Worm (Caenorhabditis elegans) whole organism, midembryonic: ENCODE data around the gene F31E3.2.

ENCODE experiments used
- T22C8.4 ChIP-seq: fragments of 200-800 bp; sonication (Bioruptor generic); IDR thresholded peaks from 2 replicates; pipeline ENCODE4 v1.3.6; 2022; ENCODE audit warnings: missing genetic modification characterization, missing compliant biosample characterization
- cog-1 ChIP-seq: sonication (generic microtip); optimal IDR thresholded peaks from 2 replicates; lab custom pipeline; 2016; ENCODE audit warnings: missing genetic modification characterization, missing compliant biosample characterization
- flt-1 ChIP-seq: fragments of 200-800 bp; sonication (Bioruptor generic); IDR thresholded peaks from 2 replicates; pipeline ENCODE4 v1.3.6; 2022; ENCODE audit warnings: missing genetic modification characterization, missing compliant biosample characterization
- klf-2 ChIP-seq: fragments of 200-800 bp; sonication (Bioruptor generic); conservative IDR thresholded peaks from 2 replicates; pipeline ENCODE4 v1.3.6; 2022; ENCODE audit warnings: missing genetic modification reagents, missing genetic modification characterization, missing compliant biosample characterization
- med-1 ChIP-seq: sonication (generic microtip); optimal IDR thresholded peaks from 2 replicates; lab custom pipeline; 2017; ENCODE audit warnings: missing genetic modification characterization, mild to moderate bottlenecking, missing compliant biosample characterization, antibody characterized with exemption, missing genetic modification reagents; ENCODE audit not compliant: insufficient read depth
- tab-1 ChIP-seq: fragments of 200-800 bp; sonication (Bioruptor generic); IDR thresholded peaks from 2 replicates; pipeline ENCODE4 v1.3.6; 2022; ENCODE audit warnings: missing genetic modification characterization, missing compliant biosample characterization
- ztf-23 ChIP-seq: fragments of 200-800 bp; sonication (Bioruptor generic); IDR thresholded peaks from 2 replicates; pipeline ENCODE4 v1.3.6; 2022; ENCODE audit warnings: missing genetic modification reagents, missing genetic modification characterization, missing compliant biosample characterization
- ztf-29 ChIP-seq: fragments of 200-800 bp; sonication (Bioruptor generic); IDR thresholded peaks from 2 replicates; pipeline ENCODE4 v1.3.6; 2022; ENCODE audit warnings: missing genetic modification reagents, missing genetic modification characterization, missing compliant biosample characterization

- TF ChIP-seq ztf-29 (GFP tag; lab: Robert Waterston, UW) (no peak), T22C8.4 (no peak), flt-1 (GFP tag; lab: Robert Waterston, UW) (no peak), klf-2 (no peak), cog-1 (tag; lab: Kevin White, UChicago) (no peak), tab-1 (GFP tag; lab: Robert Waterston, UW) (no peak), ztf-23 (GFP tag; lab: Robert Waterston, UW) (no peak), med-1 (GFP tag; lab: Kevin White, UChicago) (no peak)
These were observed 47.4 kb downstream of the F31E3.2 start, which contains the start of gene rfl-1 for ce11 chrIII:7021156-7021637.
